Worm (Caenorhabditis elegans): ENCODE results near the gene ZC84.6.

ce11 chrIII:9181246-9181645 is 18.3 kb downstream of the ZC84.6 start, which contains the start of gene tax-4:
- TF ChIP-seq mdl-1 (tag; optimal IDR thresholded peaks at IDR 0.05), result no peak
- no peak for TF ChIP-seq dmd-4 (tag; optimal IDR thresholded peaks at IDR 0.05)
- no peak for TF ChIP-seq F13H6.1 (tag; optimal IDR thresholded peaks at IDR 0.05)
- TF ChIP-seq unc-62 (GFP tag; optimal IDR thresholded peaks at IDR 0.05), result no peak
- TF ChIP-seq nhr-77 (tag; optimal IDR thresholded peaks at IDR 0.05), result no peak
